Worm (Caenorhabditis elegans) whole organism, mixed stage, embryonic: ENCODE results near the gene gpd-2.

Experiments
- M03D4.4 ChIP-seq: sonication (generic microtip); optimal IDR thresholded peaks from 2 replicates; lab custom pipeline; 2017; ENCODE audit warnings: mild to moderate bottlenecking, missing genetic modification characterization, missing compliant biosample characterization
- bed-3 ChIP-seq: fragments of 200-800 bp; sonication (Bioruptor generic); optimal IDR thresholded peaks from 3 replicates; lab custom pipeline; 2018; ENCODE audit warnings: mild to moderate bottlenecking, missing genetic modification characterization, moderate library complexity, missing compliant biosample characterization
- blmp-1 ChIP-seq: fragments of 150-350 bp; optimal IDR thresholded peaks from 2 replicates; lab custom pipeline; 2014; ENCODE audit warnings: missing biosample characterization, missing genetic modification characterization
- ceh-39 ChIP-seq: fragments of 150-350 bp; optimal IDR thresholded peaks from 2 replicates; lab custom pipeline; 2014; ENCODE audit warnings: missing biosample characterization, missing genetic modification characterization
- ceh-43 ChIP-seq: fragments of 200-800 bp; sonication (Bioruptor generic); optimal IDR thresholded peaks from 2 replicates; lab custom pipeline; 2018; ENCODE audit warnings: mild to moderate bottlenecking, missing genetic modification characterization, moderate library complexity, missing compliant biosample characterization
- ces-1 ChIP-seq: fragments of 150-350 bp; optimal IDR thresholded peaks from 2 replicates; lab custom pipeline; 2014; ENCODE audit warnings: missing biosample characterization, missing genetic modification reagents, missing genetic modification characterization
- cnd-1 ChIP-seq: fragments of 200-800 bp; sonication (Bioruptor generic); optimal IDR thresholded peaks from 2 replicates; lab custom pipeline; 2018; ENCODE audit warnings: mild to moderate bottlenecking, missing genetic modification characterization, missing compliant biosample characterization
- drap-1 ChIP-seq: fragments of 200-800 bp; sonication (Bioruptor generic); optimal IDR thresholded peaks from 3 replicates; lab custom pipeline; 2018; ENCODE audit warnings: mild to moderate bottlenecking, missing genetic modification characterization, missing compliant biosample characterization
- elt-1 ChIP-seq: sonication (generic microtip); optimal IDR thresholded peaks from 2 replicates; lab custom pipeline; 2017; ENCODE audit warnings: missing genetic modification characterization, mild to moderate bottlenecking, missing compliant biosample characterization, antibody characterized with exemption, moderate library complexity, borderline replicate concordance; ENCODE audit not compliant: insufficient read depth
- elt-3 ChIP-seq: fragments of 150-350 bp; optimal IDR thresholded peaks from 2 replicates; lab custom pipeline; 2014; ENCODE audit warnings: missing biosample characterization, missing genetic modification characterization
- flh-1 ChIP-seq: fragments of 200-800 bp; sonication (Bioruptor generic); optimal IDR thresholded peaks from 2 replicates; lab custom pipeline; 2018; ENCODE audit warnings: mild to moderate bottlenecking, missing genetic modification characterization, moderate library complexity, missing compliant biosample characterization
- ham-2 ChIP-seq: fragments of 200-800 bp; sonication (Bioruptor generic); optimal IDR thresholded peaks from 2 replicates; lab custom pipeline; 2018; ENCODE audit warnings: mild to moderate bottlenecking, missing genetic modification characterization, missing compliant biosample characterization
- hlh-1 ChIP-seq: fragments of 150-350 bp; optimal IDR thresholded peaks from 2 replicates; lab custom pipeline; 2014; ENCODE audit warnings: missing biosample characterization, missing genetic modification reagents, missing genetic modification characterization
- lin-13 ChIP-seq: fragments of 150-350 bp; optimal IDR thresholded peaks from 2 replicates; lab custom pipeline; 2014; ENCODE audit warnings: missing biosample characterization, missing genetic modification characterization
- lin-32 ChIP-seq: fragments of 200-800 bp; sonication (Bioruptor generic); optimal IDR thresholded peaks from 2 replicates; lab custom pipeline; 2018; ENCODE audit warnings: mild to moderate bottlenecking, missing genetic modification characterization, missing compliant biosample characterization
- lsy-2 ChIP-seq: fragments of 150-350 bp; optimal IDR thresholded peaks from 2 replicates; lab custom pipeline; 2014; ENCODE audit warnings: missing biosample characterization, missing genetic modification characterization
- mab-5 ChIP-seq: fragments of 150-350 bp; optimal IDR thresholded peaks from 2 replicates; lab custom pipeline; 2014; ENCODE audit warnings: missing biosample characterization, missing genetic modification characterization
- mls-2 ChIP-seq: sonication (generic microtip); optimal IDR thresholded peaks from 2 replicates; lab custom pipeline; 2016; ENCODE audit warnings: mild to moderate bottlenecking, missing genetic modification characterization, moderate library complexity, missing compliant biosample characterization
- nhr-12 ChIP-seq: fragments of 150-350 bp; optimal IDR thresholded peaks from 2 replicates; lab custom pipeline; 2014; ENCODE audit warnings: missing biosample characterization, missing genetic modification characterization
- nhr-2 ChIP-seq: fragments of 150-350 bp; optimal IDR thresholded peaks from 2 replicates; lab custom pipeline; 2014; ENCODE audit warnings: missing biosample characterization, missing genetic modification characterization
- nhr-237 ChIP-seq: fragments of 150-350 bp; optimal IDR thresholded peaks from 2 replicates; lab custom pipeline; 2014; ENCODE audit warnings: missing biosample characterization, missing genetic modification characterization
- nhr-28 ChIP-seq: fragments of 150-350 bp; optimal IDR thresholded peaks from 2 replicates; lab custom pipeline; 2014; ENCODE audit warnings: missing biosample characterization, missing genetic modification characterization
- pha-4 ChIP-seq: fragments of 150-350 bp; optimal IDR thresholded peaks from 2 replicates; lab custom pipeline; 2018; ENCODE audit warnings: missing biosample characterization, missing genetic modification reagents, missing genetic modification characterization
- sem-2 ChIP-seq: fragments of 200-800 bp; sonication (Bioruptor generic); optimal IDR thresholded peaks from 2 replicates; lab custom pipeline; 2018; ENCODE audit warnings: mild to moderate bottlenecking, missing genetic modification characterization, missing compliant biosample characterization
- snpc-4 ChIP-seq: fragments of 150-350 bp; optimal IDR thresholded peaks from 2 replicates; lab custom pipeline; 2014; ENCODE audit warnings: missing biosample characterization, missing genetic modification characterization
- sptf-1 ChIP-seq: sonication (generic microtip); optimal IDR thresholded peaks from 2 replicates; lab custom pipeline; 2017; ENCODE audit warnings: mild to moderate bottlenecking, missing genetic modification characterization, moderate library complexity, missing compliant biosample characterization
- tbx-8 ChIP-seq: fragments of 200-800 bp; sonication (Bioruptor generic); optimal IDR thresholded peaks from 2 replicates; lab custom pipeline; 2018; ENCODE audit warnings: mild to moderate bottlenecking, missing genetic modification characterization, moderate library complexity, missing compliant biosample characterization
- unc-120 ChIP-seq: sonication (generic microtip); optimal IDR thresholded peaks from 2 replicates; lab custom pipeline; 2017; ENCODE audit warnings: missing genetic modification characterization, missing compliant biosample characterization; ENCODE audit not compliant: poor library complexity, severe bottlenecking
- unc-39 ChIP-seq: fragments of 150-350 bp; optimal IDR thresholded peaks from 2 replicates; lab custom pipeline; 2014; ENCODE audit warnings: missing biosample characterization, missing genetic modification characterization
- unc-62 ChIP-seq: fragments of 150-350 bp; optimal IDR thresholded peaks from 2 replicates; lab custom pipeline; 2014; ENCODE audit warnings: missing biosample characterization, missing genetic modification reagents, missing genetic modification characterization
- zip-8 ChIP-seq: fragments of 150-350 bp; optimal IDR thresholded peaks from 2 replicates; lab custom pipeline; 2014; ENCODE audit warnings: missing biosample characterization, missing genetic modification characterization
- ztf-11 ChIP-seq: fragments of 150-350 bp; optimal IDR thresholded peaks from 2 replicates; lab custom pipeline; 2014; ENCODE audit warnings: missing biosample characterization, missing genetic modification characterization

The gpd-2 gene

ce11 chrX:3116033-3116876 is 1.8 kb upstream of the gpd-2 start, which contains the start of gene mai-1:
Gene mai-1 (minus strand): TSS chrX:3116589.
- TF ChIP-seq unc-39 (tag; lab: Kevin White, UChicago) (no peak), unc-62 (GFP tag; lab: Kevin White, UChicago) (peak; percentile 17), hlh-1 (peak; percentile 68), unc-120 (tag; lab: Kevin White, UChicago) (peak; percentile 78)

DNA sequence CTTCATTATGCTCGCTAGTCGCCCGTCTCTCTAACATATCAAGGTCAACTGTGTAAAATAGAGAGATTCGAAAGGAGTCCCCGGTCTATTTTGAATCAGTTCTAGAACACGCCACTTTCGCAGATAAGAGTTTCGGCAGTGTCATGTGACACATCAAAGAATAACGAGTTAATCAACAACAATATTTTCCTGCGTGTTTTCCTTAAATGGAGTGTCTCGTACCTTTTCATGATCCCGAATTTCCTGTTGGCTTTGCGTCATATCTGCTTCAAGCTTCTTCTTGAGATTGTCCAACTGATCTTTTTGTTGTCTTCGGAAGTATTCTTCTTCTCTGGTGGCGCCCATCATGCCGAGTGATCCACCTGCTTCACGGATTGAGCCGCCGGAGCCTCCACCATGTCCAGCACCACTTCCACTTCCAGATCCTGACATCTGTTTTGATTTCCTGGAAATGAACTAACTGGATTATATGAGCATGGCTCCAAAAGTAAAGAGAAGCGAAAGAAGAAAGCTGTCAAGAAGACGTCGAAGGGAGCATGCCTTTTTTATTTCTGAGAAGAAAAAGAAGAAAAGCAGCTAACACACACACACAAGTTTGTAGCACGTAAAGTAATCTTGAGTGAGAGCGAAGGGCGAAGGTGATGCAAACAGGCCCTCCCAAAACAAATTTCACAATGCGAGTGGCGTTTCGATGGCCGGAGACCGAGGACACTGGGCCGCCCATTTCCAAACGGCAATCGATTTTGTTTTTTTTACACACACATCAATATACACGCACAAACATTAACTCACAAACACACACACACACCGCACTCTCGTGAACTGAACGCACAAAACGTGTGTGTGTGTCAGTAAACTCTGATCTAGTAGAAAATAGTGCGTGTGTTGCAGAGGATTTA is 894 bp upstream of the gpd-2 start:
- no peak for TF ChIP-seq sptf-1 (tag; lab: Kevin White, UChicago)
- TF ChIP-seq blmp-1 (tag; lab: Kevin White, UChicago): no peak
- TF ChIP-seq hlh-1: no peak
- TF ChIP-seq ztf-11 (tag; lab: Kevin White, UChicago): no peak
- TF ChIP-seq mab-5 (tag; lab: Kevin White, UChicago): no peak
- no peak for TF ChIP-seq elt-3 (tag; lab: Kevin White, UChicago)
- no peak for TF ChIP-seq drap-1 (GFP tag; lab: Kevin White, UChicago)
- no peak for TF ChIP-seq tbx-8
- TF ChIP-seq lin-13 (tag; lab: Kevin White, UChicago): no peak
- no peak for TF ChIP-seq lin-32 (GFP tag; lab: Kevin White, UChicago)
- TF ChIP-seq nhr-12 (tag; lab: Kevin White, UChicago): no peak

DNA sequence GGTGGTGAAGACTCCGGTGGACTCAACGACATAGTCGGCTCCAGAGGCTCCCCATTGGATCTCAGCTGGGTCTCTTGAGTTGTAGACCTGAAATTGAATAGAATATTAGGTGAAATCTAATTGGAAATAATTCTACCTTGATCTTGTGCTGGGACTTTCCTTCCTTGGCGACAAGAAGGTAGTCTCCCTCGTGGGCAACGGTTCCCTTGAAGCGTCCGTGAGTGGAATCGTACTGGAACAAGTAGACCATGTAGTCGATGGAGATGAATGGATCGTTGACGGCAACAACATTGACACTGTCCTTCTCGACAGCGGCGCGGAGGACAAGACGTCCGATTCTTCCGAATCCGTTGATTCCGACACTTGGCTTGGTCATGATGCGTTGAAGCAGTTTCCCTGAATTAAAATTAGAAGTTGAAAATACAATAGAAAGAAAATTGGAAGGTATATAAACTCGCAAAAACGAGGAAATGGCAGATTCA is 1.5 kb downstream of the gpd-2 start, which contains the start of gene gpd-3:
TSS of gene gpd-3 (minus strand) at position 396 of the 482 bp plus-strand sequence.
- TF ChIP-seq ham-2 (no peak), tbx-8 (no peak), pha-4 (no peak), ztf-11 (tag; lab: Kevin White, UChicago) (no peak), mab-5 (tag; lab: Kevin White, UChicago) (no peak), lsy-2 (tag; lab: Kevin White, UChicago) (no peak), unc-39 (tag; lab: Kevin White, UChicago) (no peak), elt-3 (tag; lab: Kevin White, UChicago) (no peak), bed-3 (GFP tag; lab: Kevin White, UChicago) (no peak), nhr-237 (tag; lab: Kevin White, UChicago) (no peak), ceh-39 (no peak), lin-13 (tag; lab: Kevin White, UChicago) (no peak), elt-1 (tag; lab: Kevin White, UChicago) (no peak), ceh-43 (no peak), M03D4.4 (tag; lab: Kevin White, UChicago) (no peak), blmp-1 (tag; lab: Kevin White, UChicago) (no peak), zip-8 (no peak), flh-1 (GFP tag; lab: Kevin White, UChicago) (no peak)

DNA sequence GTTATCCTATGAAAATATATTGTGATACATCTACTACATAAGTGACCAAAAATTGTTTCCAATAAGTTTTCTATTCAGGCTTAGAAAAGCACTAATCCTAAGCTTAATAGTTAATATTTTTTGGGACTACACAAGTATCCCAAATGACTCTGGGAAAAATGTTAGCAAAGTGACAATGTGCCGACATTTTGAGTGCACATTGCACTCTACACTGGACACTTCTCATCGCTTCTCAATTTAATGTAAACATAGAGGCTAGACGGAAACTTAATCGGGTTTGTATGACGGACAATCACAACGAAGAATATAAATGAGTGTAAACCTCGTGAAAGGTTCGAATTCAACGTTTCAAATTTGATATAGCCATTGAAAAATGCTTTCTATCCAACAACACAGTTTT is 2.8 kb downstream of the gpd-2 start:
- no peak for TF ChIP-seq bed-3 (GFP tag; lab: Kevin White, UChicago)
- TF ChIP-seq M03D4.4 (tag; lab: Kevin White, UChicago): no peak
- TF ChIP-seq mab-5 (tag; lab: Kevin White, UChicago): no peak
- TF ChIP-seq pha-4: peak; percentile 65
- peak; percentile 55 for TF ChIP-seq unc-62 (GFP tag; lab: Kevin White, UChicago)
- TF ChIP-seq ham-2: no peak
- TF ChIP-seq nhr-12 (tag; lab: Kevin White, UChicago): no peak
- TF ChIP-seq lin-13 (tag; lab: Kevin White, UChicago): no peak
- no peak for TF ChIP-seq zip-8
- TF ChIP-seq mls-2 (tag; lab: Kevin White, UChicago): no peak
- TF ChIP-seq elt-1 (tag; lab: Kevin White, UChicago): no peak
- no peak for TF ChIP-seq lsy-2 (tag; lab: Kevin White, UChicago)
- TF ChIP-seq tbx-8: no peak
- TF ChIP-seq ces-1 (GFP tag; lab: Kevin White, UChicago): peak; percentile 65
- TF ChIP-seq unc-39 (tag; lab: Kevin White, UChicago): no peak
- TF ChIP-seq blmp-1 (tag; lab: Kevin White, UChicago): no peak
- no peak for TF ChIP-seq ztf-11 (tag; lab: Kevin White, UChicago)
- no peak for TF ChIP-seq sem-2 (GFP tag; lab: Kevin White, UChicago)
- TF ChIP-seq nhr-2: no peak
- no peak for TF ChIP-seq snpc-4 (tag; lab: Kevin White, UChicago)
- TF ChIP-seq nhr-28 (tag; lab: Kevin White, UChicago): no peak
- no peak for TF ChIP-seq flh-1 (GFP tag; lab: Kevin White, UChicago)
- TF ChIP-seq hlh-1: peak; percentile 17
- TF ChIP-seq sptf-1 (tag; lab: Kevin White, UChicago): no peak
- no peak for TF ChIP-seq nhr-237 (tag; lab: Kevin White, UChicago)
- no peak for TF ChIP-seq cnd-1
